Worm (Caenorhabditis elegans): ENCODE data around the gene R05G6.4.

Gene R05G6.4

ce11 chrIV:7507841-7508509 lies 5.1 kb upstream of the R05G6.4 start, which contains the start of the genes vdac-1 and R05G6.5 (continued):
- peak; percentile 49 to 86 for TF ChIP-seq lsy-2 (tag; optimal IDR thresholded peaks at IDR 0.05)
- TF ChIP-seq nhr-12 (tag; optimal IDR thresholded peaks at IDR 0.05) = no peak
- TF ChIP-seq nhr-21 (tag; optimal IDR thresholded peaks at IDR 0.05) = peak; percentile 74
- TF ChIP-seq fos-1 (tag; optimal IDR thresholded peaks at IDR 0.05) = peak; percentile 88
- TF ChIP-seq skn-1 (tag; optimal IDR thresholded peaks at IDR 0.05) = no peak
- TF ChIP-seq blmp-1 (tag; optimal IDR thresholded peaks at IDR 0.05; ENCODE audit: insufficient read depth) = peak; percentile 57
- no peak for TF ChIP-seq unc-39 (tag; optimal IDR thresholded peaks at IDR 0.05)
- peak; percentile 89 for TF ChIP-seq gmeb-1 (tag; optimal IDR thresholded peaks at IDR 0.05)
- peak; percentile 16 to 61 for TF ChIP-seq mdl-1 (tag; optimal IDR thresholded peaks at IDR 0.05)

DNA sequence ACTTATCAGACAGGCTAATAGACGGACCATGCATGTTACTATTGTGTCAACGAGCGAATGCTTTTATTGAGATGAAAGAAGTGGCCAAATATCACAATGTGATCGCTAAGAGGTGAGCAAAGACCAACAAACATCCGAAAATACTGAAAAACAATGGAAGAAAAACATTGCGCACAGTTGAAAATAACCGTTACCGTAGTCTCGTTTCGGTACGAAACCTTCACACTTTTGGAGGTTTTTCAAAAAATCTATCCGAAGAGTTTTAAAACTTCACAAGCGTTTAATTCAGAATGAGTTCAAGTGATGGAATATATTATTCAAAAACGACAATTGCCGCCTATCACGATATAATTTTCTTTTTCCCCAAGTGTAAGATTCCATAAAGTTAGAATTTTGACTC lies 4.2 kb upstream of the R05G6.4 start:
- TF ChIP-seq lsy-2 (tag; optimal IDR thresholded peaks at IDR 0.05) (peak in 1 of 2 experiments; percentile 87), ztf-11 (tag; optimal IDR thresholded peaks at IDR 0.05) (no peak)

DNA sequence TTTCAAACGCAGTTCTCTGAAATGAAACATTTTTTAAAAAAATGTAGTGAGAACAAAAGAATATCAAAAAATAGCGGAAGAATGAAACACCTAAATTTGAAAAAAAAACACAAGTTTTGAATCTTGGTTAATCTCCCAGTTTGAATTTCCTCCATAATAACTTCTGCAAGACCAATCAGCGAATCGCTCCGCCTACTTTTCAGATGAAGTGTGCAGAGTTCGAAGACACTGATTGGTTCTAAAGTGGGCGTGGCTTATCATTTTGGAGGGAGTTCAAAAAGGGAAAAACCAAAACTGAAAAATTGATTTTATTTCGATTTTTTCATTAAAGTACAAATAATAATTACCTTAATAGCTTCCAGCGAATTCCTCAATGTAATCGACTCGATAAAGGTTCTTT lies 2.2 kb upstream of the R05G6.4 start:
- TF ChIP-seq nhr-23 (tag; optimal IDR thresholded peaks at IDR 0.05) (no peak), mbf-1 (tag; optimal IDR thresholded peaks at IDR 0.05) (no peak), nhr-11 (tag; optimal IDR thresholded peaks at IDR 0.05) (no peak), mab-5 (tag; optimal IDR thresholded peaks at IDR 0.05) (no peak), peb-1 (tag; optimal IDR thresholded peaks at IDR 0.05) (no peak)

ce11 chrIV:7516167-7516566 lies 3.1 kb downstream of the R05G6.4 start, which contains the start of the genes R05G6.9 and R05G6.3:
TSS of gene R05G6.9 (minus strand) at chrIV:7516267.
TSS of gene R05G6.3 (plus strand) at chrIV:7516552.
- TF ChIP-seq mdl-1 (tag; optimal IDR thresholded peaks at IDR 0.05) = no peak
- no peak for TF ChIP-seq crh-2 (tag; optimal IDR thresholded peaks at IDR 0.05)

DNA sequence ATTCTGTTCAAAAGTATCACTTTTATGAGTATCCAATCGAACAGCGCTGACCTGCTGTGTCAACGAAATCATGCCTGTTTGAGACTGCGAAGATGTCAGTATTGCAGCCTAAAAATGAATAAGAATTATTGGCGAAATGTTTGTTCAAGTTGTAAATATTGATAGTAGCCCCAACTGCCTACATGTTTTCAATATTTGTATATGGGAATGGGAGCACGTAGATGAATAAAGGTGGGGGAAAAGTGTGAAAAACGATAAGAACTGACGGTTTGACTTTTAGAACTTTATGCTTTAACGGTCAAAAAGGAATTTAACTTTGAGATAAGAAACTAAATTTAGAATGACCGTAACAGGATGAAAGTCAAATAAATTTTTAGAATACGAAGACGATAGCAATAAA lies 7.2 kb downstream of the R05G6.4 start:
- no peak for TF ChIP-seq lin-39 (tag; optimal IDR thresholded peaks at IDR 0.05)
- TF ChIP-seq fos-1 (tag; optimal IDR thresholded peaks at IDR 0.05) = peak; percentile 58

- TF ChIP-seq crh-2 (tag; optimal IDR thresholded peaks at IDR 0.05) (peak; percentile 6), sma-9 (GFP tag; optimal IDR thresholded peaks at IDR 0.05) (peak; percentile 7), sma-9 (tag; optimal IDR thresholded peaks at IDR 0.05) (no peak), nhr-23 (tag; optimal IDR thresholded peaks at IDR 0.05) (no peak)
Observed at ce11 chrIV:7520841-7521240, 7.8 kb downstream of the R05G6.4 start.

DNA sequence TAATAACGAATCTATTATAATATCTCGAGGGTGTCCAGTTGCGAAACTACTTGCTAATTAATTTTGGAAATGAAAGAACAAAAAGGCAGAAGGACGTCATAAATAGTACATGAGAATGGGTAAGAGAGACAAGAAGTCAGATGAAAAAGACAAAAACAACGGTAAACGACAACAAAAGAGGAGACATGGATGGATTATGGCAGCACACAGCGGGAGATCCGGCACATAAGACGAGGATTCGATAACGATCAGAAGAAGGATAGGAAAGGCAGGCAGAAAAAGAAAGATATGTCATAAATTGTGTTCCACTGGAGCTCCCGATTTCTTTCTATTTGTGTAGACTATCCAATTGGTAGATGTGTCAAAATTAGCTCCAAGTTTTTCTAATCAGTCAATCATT lies 8.6 kb downstream of the R05G6.4 start:
- TF ChIP-seq sem-4 (tag; optimal IDR thresholded peaks at IDR 0.05) = no peak
- TF ChIP-seq aly-2 (tag; optimal IDR thresholded peaks at IDR 0.05) = no peak
- no peak for TF ChIP-seq sma-3 (GFP tag; optimal IDR thresholded peaks at IDR 0.05)
- no peak for TF ChIP-seq fos-1 (tag; optimal IDR thresholded peaks at IDR 0.05)

DNA sequence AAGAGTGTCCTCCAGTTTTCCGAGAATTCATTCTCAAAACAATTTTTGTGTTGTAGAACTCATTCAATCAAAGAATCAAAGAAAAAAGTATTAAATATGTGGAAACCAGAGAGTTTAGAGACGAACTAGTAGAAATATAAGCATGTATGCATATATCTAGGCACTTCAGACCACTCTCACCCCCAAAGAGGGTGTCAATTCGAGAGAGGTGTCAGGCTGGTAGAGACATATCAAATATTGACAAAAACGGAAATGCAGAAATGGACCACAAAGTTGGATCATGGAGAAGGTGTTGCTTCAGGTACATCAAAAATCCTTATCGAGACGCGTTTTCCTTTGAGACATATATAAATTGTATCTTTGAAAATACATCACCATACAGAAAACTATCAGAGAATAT lies 10.7 kb downstream of the R05G6.4 start:
- TF ChIP-seq nhr-23 (tag; optimal IDR thresholded peaks at IDR 0.05) = no peak
- TF ChIP-seq nhr-237 (tag; optimal IDR thresholded peaks at IDR 0.05) = no peak
- TF ChIP-seq ztf-11 (tag; optimal IDR thresholded peaks at IDR 0.05) = no peak
- TF ChIP-seq nhr-21 (tag; optimal IDR thresholded peaks at IDR 0.05) = no peak
- no peak for TF ChIP-seq egl-27 (tag; optimal IDR thresholded peaks at IDR 0.05)
- no peak for TF ChIP-seq nhr-25 (tag; optimal IDR thresholded peaks at IDR 0.05)
- no peak for TF ChIP-seq ztf-1 (GFP tag; conservative IDR thresholded peaks at IDR 0.05)
- no peak for TF ChIP-seq mab-5 (tag; optimal IDR thresholded peaks at IDR 0.05)
- TF ChIP-seq nhr-6 (tag; optimal IDR thresholded peaks at IDR 0.05) = no peak
- no peak for TF ChIP-seq zag-1 (tag; optimal IDR thresholded peaks at IDR 0.05)
- no peak for TF ChIP-seq peb-1 (tag; optimal IDR thresholded peaks at IDR 0.05)
